Fruit fly (Drosophila melanogaster) whole organism, embryonic: ENCODE data around the gene Gale.

Experiments used
- Atf6 ChIP-seq: fragments of 200-800 bp; sonication (Bioruptor generic); IDR thresholded peaks from 2 replicates; pipeline ENCODE4 v1.3.6; 2022; ENCODE audit warnings: missing biosample characterization, missing genetic modification characterization
- CG10462 ChIP-seq: fragments of 200-800 bp; sonication (Bioruptor generic); optimal IDR thresholded peaks from 2 replicates; lab custom pipeline; 2016; ENCODE audit warnings: missing biosample characterization, missing genetic modification characterization
- CG12769 ChIP-seq: fragments of 200-800 bp; sonication (Bioruptor generic); optimal IDR thresholded peaks from 2 replicates; lab custom pipeline; 2019; ENCODE audit warnings: missing biosample characterization, mild to moderate bottlenecking, missing genetic modification characterization, moderate library complexity
- CG12942 ChIP-seq: fragments of 200-800 bp; sonication (Bioruptor generic); optimal IDR thresholded peaks from 3 replicates; lab custom pipeline; 2016; ENCODE audit warnings: missing biosample characterization, missing genetic modification characterization
- CG13123 ChIP-seq: fragments of 200-800 bp; sonication (Bioruptor generic); optimal IDR thresholded peaks from 2 replicates; lab custom pipeline; 2016; ENCODE audit warnings: missing biosample characterization, missing genetic modification characterization
- CG13894 ChIP-seq: fragments of 200-800 bp; sonication (Bioruptor generic); optimal IDR thresholded peaks from 3 replicates; lab custom pipeline; 2018; ENCODE audit warnings: missing biosample characterization, mild to moderate bottlenecking, missing genetic modification characterization, moderate library complexity
- CG14050 ChIP-seq: fragments of 200-800 bp; sonication (Bioruptor generic); IDR thresholded peaks from 3 replicates; pipeline ENCODE4 v1.3.6; 2022; ENCODE audit warnings: missing biosample characterization, missing genetic modification characterization
- CG1529 ChIP-seq: fragments of 200-800 bp; sonication (Bioruptor generic); optimal IDR thresholded peaks from 3 replicates; lab custom pipeline; 2018; ENCODE audit warnings: missing biosample characterization, missing genetic modification characterization
- CG2678 ChIP-seq: fragments of 200-800 bp; sonication (Bioruptor generic); optimal IDR thresholded peaks from 3 replicates; lab custom pipeline; 2019; ENCODE audit warnings: missing biosample characterization, mild to moderate bottlenecking, missing genetic modification characterization, moderate library complexity
- CG2875 ChIP-seq: fragments of 200-800 bp; sonication (Bioruptor generic); optimal IDR thresholded peaks from 2 replicates; lab custom pipeline; 2017; ENCODE audit warnings: missing biosample characterization, mild to moderate bottlenecking, missing genetic modification characterization, missing genetic modification reagents
- CG31441 ChIP-seq: fragments of 200-800 bp; sonication (Bioruptor generic); IDR thresholded peaks from 2 replicates; pipeline ENCODE4 v1.3.6; 2022; ENCODE audit warnings: missing biosample characterization, missing genetic modification characterization
- CG33213 ChIP-seq: fragments of 200-800 bp; sonication (Bioruptor generic); optimal IDR thresholded peaks from 3 replicates; lab custom pipeline; 2016; ENCODE audit warnings: missing biosample characterization, missing genetic modification characterization
- CG3847 ChIP-seq: fragments of 200-800 bp; sonication (Bioruptor generic); IDR thresholded peaks from 2 replicates; pipeline ENCODE4 v1.3.6; 2022; ENCODE audit warnings: missing biosample characterization, missing genetic modification characterization
- CG4820 ChIP-seq: fragments of 200-800 bp; sonication (Bioruptor generic); optimal IDR thresholded peaks from 3 replicates; lab custom pipeline; 2016; ENCODE audit warnings: missing biosample characterization, missing genetic modification characterization
- CG4854 ChIP-seq: fragments of 200-800 bp; sonication (Bioruptor generic); optimal IDR thresholded peaks from 2 replicates; lab custom pipeline; 2016; ENCODE audit warnings: missing biosample characterization, missing genetic modification characterization, inconsistent platforms
- CG6765 ChIP-seq: fragments of 200-800 bp; sonication (Bioruptor generic); optimal IDR thresholded peaks from 3 replicates; lab custom pipeline; 2017; ENCODE audit warnings: missing biosample characterization, mild to moderate bottlenecking, missing genetic modification characterization
- CG7271 ChIP-seq: fragments of 200-800 bp; sonication (Bioruptor generic); optimal IDR thresholded peaks from 2 replicates; lab custom pipeline; 2018; ENCODE audit warnings: missing biosample characterization, mild to moderate bottlenecking, missing genetic modification characterization, moderate library complexity
- D ChIP-seq, 2 experiments: fragments of 200-800 bp in 1 of 2; fragments of >200 bp in 1 of 2; sonication (Bioruptor generic) in 1 of 2; optimal IDR thresholded peaks; 2 replicates in 1 of 2; 3 replicates in 1 of 2; lab custom pipeline; 2017; ENCODE audit warnings: mild to moderate bottlenecking in 1 of 2, missing biosample characterization in 1 of 2, missing genetic modification characterization in 1 of 2, missing genetic modification reagents in 1 of 2
- Dll ChIP-seq: fragments of 200-800 bp; sonication (Bioruptor generic); IDR thresholded peaks from 4 replicates; pipeline ENCODE4 v1.3.6; 2022; ENCODE audit warnings: missing biosample characterization, missing genetic modification characterization; ENCODE audit not compliant: partially characterized antibody
- E2f2 ChIP-seq: fragments of 200-800 bp; sonication (Bioruptor generic); IDR thresholded peaks from 2 replicates; pipeline ENCODE4 v1.3.6; 2022; ENCODE audit warnings: missing biosample characterization, missing genetic modification characterization
- Fer3 ChIP-seq: fragments of 200-800 bp; sonication (Bioruptor generic); optimal IDR thresholded peaks from 2 replicates; lab custom pipeline; 2018; ENCODE audit warnings: missing biosample characterization, mild to moderate bottlenecking, missing genetic modification characterization, moderate library complexity
- H2.0 ChIP-seq: fragments of 200-800 bp; sonication (Bioruptor generic); IDR thresholded peaks from 2 replicates; pipeline ENCODE4 v1.3.6; 2022; ENCODE audit warnings: missing biosample characterization, missing genetic modification characterization
- Hmr ChIP-seq: fragments of 200-800 bp; sonication (Bioruptor generic); optimal IDR thresholded peaks from 3 replicates; lab custom pipeline; 2017; ENCODE audit warnings: mild to moderate bottlenecking, missing biosample characterization, missing genetic modification reagents, missing genetic modification characterization
- Lhr ChIP-seq: fragments of 200-800 bp; sonication (Bioruptor generic); optimal IDR thresholded peaks from 3 replicates; lab custom pipeline; 2017; ENCODE audit warnings: mild to moderate bottlenecking, missing biosample characterization, missing genetic modification reagents, missing genetic modification characterization
- Mes4 ChIP-seq: fragments of 200-800 bp; sonication (Bioruptor generic); optimal IDR thresholded peaks from 2 replicates; lab custom pipeline; 2016; ENCODE audit warnings: missing biosample characterization, missing genetic modification characterization
- NK7.1 ChIP-seq: fragments of 200-800 bp; sonication (Bioruptor generic); optimal IDR thresholded peaks from 3 replicates; lab custom pipeline; 2016; ENCODE audit warnings: missing biosample characterization, missing genetic modification characterization
- Vsx1 ChIP-seq: fragments of 200-800 bp; sonication (Bioruptor generic); optimal IDR thresholded peaks from 2 replicates; lab custom pipeline; 2017; ENCODE audit warnings: missing biosample characterization, mild to moderate bottlenecking, missing genetic modification characterization, missing genetic modification reagents
- amos ChIP-seq: fragments of 200-800 bp; sonication (Bioruptor generic); IDR thresholded peaks from 2 replicates; pipeline ENCODE4 v1.3.6; 2022; ENCODE audit warnings: missing biosample characterization, missing genetic modification characterization; ENCODE audit not compliant: partially characterized antibody
- ato ChIP-seq: fragments of 200-800 bp; sonication (Bioruptor generic); IDR thresholded peaks from 2 replicates; pipeline ENCODE4 v1.3.6; 2022; ENCODE audit warnings: missing biosample characterization, missing genetic modification characterization; ENCODE audit not compliant: partially characterized antibody
- bsh ChIP-seq, 2 experiments: fragments of 200-800 bp; sonication (Bioruptor generic); optimal IDR thresholded peaks; 2 replicates each; lab custom pipeline; 2017 to 2018; ENCODE audit warnings: mild to moderate bottlenecking in 2 of 2, missing biosample characterization in 2 of 2, missing genetic modification characterization in 2 of 2, moderate library complexity in 1 of 2
- cg ChIP-seq: fragments of 200-800 bp; sonication (Bioruptor generic); optimal IDR thresholded peaks from 3 replicates; lab custom pipeline; 2019; ENCODE audit warnings: missing biosample characterization, mild to moderate bottlenecking, missing genetic modification characterization, moderate library complexity
- chn ChIP-seq: fragments of 200-800 bp; sonication (Bioruptor generic); optimal IDR thresholded peaks from 2 replicates; lab custom pipeline; 2016; ENCODE audit warnings: missing biosample characterization, missing genetic modification characterization
- dan ChIP-seq: fragments of 200-800 bp; sonication (Bioruptor generic); IDR thresholded peaks from 2 replicates; pipeline ENCODE4 v1.3.6; 2022; ENCODE audit warnings: missing biosample characterization, missing genetic modification characterization
- danr ChIP-seq: fragments of 200-800 bp; sonication (Bioruptor generic); IDR thresholded peaks from 2 replicates; pipeline ENCODE4 v1.3.6; 2022; ENCODE audit warnings: missing biosample characterization, missing genetic modification characterization
- dysf ChIP-seq: fragments of 200-800 bp; sonication (Bioruptor generic); IDR thresholded peaks from 3 replicates; pipeline ENCODE4 v1.3.6; 2022; ENCODE audit warnings: missing biosample characterization, missing genetic modification characterization
- esg ChIP-seq: fragments of 200-800 bp; sonication (Bioruptor generic); conservative IDR thresholded peaks from 2 replicates; pipeline ENCODE4 v1.3.6; 2022; ENCODE audit warnings: missing biosample characterization, missing genetic modification characterization
- fd3F ChIP-seq: fragments of 200-800 bp; sonication (Bioruptor generic); optimal IDR thresholded peaks from 2 replicates; lab custom pipeline; 2018; ENCODE audit warnings: missing biosample characterization, mild to moderate bottlenecking, missing genetic modification characterization, moderate library complexity
- gsb ChIP-seq: fragments of 200-800 bp; sonication (Bioruptor generic); IDR thresholded peaks from 2 replicates; pipeline ENCODE4 v1.3.6; 2022; ENCODE audit warnings: missing biosample characterization, missing genetic modification characterization
- her ChIP-seq: fragments of 200-800 bp; sonication (Bioruptor generic); optimal IDR thresholded peaks from 2 replicates; lab custom pipeline; 2016; ENCODE audit warnings: missing biosample characterization, missing genetic modification characterization
- luna ChIP-seq: fragments of 200-800 bp; sonication (Bioruptor generic); optimal IDR thresholded peaks from 2 replicates; lab custom pipeline; 2016; ENCODE audit warnings: missing biosample characterization, missing genetic modification characterization
- maf-S ChIP-seq: fragments of 200-800 bp; sonication (Bioruptor generic); optimal IDR thresholded peaks from 2 replicates; lab custom pipeline; 2016; ENCODE audit warnings: missing biosample characterization, missing genetic modification characterization
- phol ChIP-seq: fragments of 200-800 bp; sonication (Bioruptor generic); optimal IDR thresholded peaks from 3 replicates; lab custom pipeline; 2018; ENCODE audit warnings: missing biosample characterization, mild to moderate bottlenecking, missing genetic modification characterization, moderate library complexity
- so ChIP-seq: fragments of 200-800 bp; sonication (Bioruptor generic); IDR thresholded peaks from 3 replicates; pipeline ENCODE4 v1.3.6; 2022; ENCODE audit warnings: missing biosample characterization, missing genetic modification characterization
- ssp ChIP-seq: fragments of 200-800 bp; sonication (Bioruptor generic); IDR thresholded peaks from 2 replicates; pipeline ENCODE4 v1.3.6; 2022; ENCODE audit warnings: missing biosample characterization, missing genetic modification characterization
- tna ChIP-seq: fragments of 200-800 bp; sonication (Bioruptor generic); IDR thresholded peaks from 2 replicates; pipeline ENCODE4 v1.3.6; 2022; ENCODE audit warnings: missing biosample characterization, missing genetic modification characterization; ENCODE audit not compliant: partially characterized antibody
- twi ChIP-seq: fragments of 200-800 bp; optimal IDR thresholded peaks from 2 replicates; lab custom pipeline; 2019; ENCODE audit warnings: missing biosample characterization, mild to moderate bottlenecking, missing genetic modification characterization, moderate library complexity
- unpg ChIP-seq: fragments of 200-800 bp; sonication (Bioruptor generic); optimal IDR thresholded peaks from 3 replicates; lab custom pipeline; 2018; ENCODE audit warnings: missing biosample characterization, mild to moderate bottlenecking, missing genetic modification characterization, moderate library complexity
- zen ChIP-seq: fragments of 200-800 bp; sonication (Bioruptor generic); optimal IDR thresholded peaks from 3 replicates; lab custom pipeline; 2018; ENCODE audit warnings: missing biosample characterization, mild to moderate bottlenecking, missing genetic modification characterization, moderate library complexity

Gale gene

DNA sequence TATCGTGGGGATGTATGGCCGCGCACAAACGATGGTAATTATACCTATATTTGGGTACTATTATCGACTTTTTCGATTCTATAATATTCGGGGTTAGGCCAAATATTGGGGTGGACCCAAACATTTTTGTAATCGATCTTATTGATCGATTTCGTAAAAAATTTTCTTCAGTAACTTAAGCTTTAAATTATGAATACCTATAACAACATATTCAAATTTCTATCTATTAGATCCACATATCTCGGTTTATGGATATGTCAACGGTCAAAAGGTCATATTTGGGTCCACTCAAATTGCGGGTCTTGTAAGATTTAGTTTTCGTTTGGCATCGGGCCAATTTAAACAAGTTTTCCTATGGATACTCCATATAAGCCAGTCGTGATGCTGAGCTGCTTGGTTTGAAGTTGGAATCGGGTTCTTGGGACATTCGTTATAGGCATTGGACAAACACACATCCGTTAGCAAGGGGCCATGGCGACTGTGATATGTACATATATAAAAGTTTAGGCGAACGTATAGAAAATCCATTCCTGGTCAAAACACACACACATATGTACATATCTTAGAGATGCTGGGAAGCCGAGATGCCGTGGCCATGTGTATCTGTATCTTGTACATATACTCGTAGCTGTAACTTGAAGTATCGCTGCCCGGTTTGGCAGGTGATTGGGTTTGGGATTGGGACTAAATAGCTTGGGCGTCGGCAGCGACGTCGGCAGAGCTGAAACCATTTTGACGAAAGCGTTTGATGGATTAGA is 52.0 kb downstream of the Gale start (continued):
- TF ChIP-seq Atf6 (GFP tag; lab: Robert Waterston, UW) (peak; percentile 57; the same call in 1 of the 2 replicates), chn (GFP tag; lab: Kevin White, UChicago) (no peak), CG7271 (tag; lab: Kevin White, UChicago) (no peak), CG13123 (GFP tag; lab: Kevin White, UChicago) (no peak), luna (GFP tag; lab: Kevin White, UChicago) (no peak), CG14050 (peak; percentile 44; the same call in 1 of the 3 replicates), her (GFP tag; lab: Kevin White, UChicago) (peak; percentile 57), CG2678 (peak; percentile 84), fd3F (GFP tag; lab: Kevin White, UChicago) (peak; percentile 34), unpg (GFP tag; lab: Kevin White, UChicago) (peak; percentile 86), tna (no peak), zen (tag; lab: Kevin White, UChicago) (peak; percentile 26), Fer3 (tag; lab: Kevin White, UChicago) (peak; percentile 66), CG13894 (tag; lab: Kevin White, UChicago) (peak; percentile 100), Mes4 (peak; percentile 23), Lhr (GFP tag; lab: Kevin White, UChicago) (peak; percentile 5), Vsx1 (GFP tag; lab: Kevin White, UChicago) (peak; percentile 55), ato (GFP tag; lab: Robert Waterston, UW) (no peak), CG4820 (peak; percentile 28), CG12942 (GFP tag; lab: Kevin White, UChicago) (peak; percentile 37), gsb (GFP tag; lab: Robert Waterston, UW) (no peak), CG4854 (GFP tag; lab: Kevin White, UChicago) (peak; percentile 7), Hmr (GFP tag; lab: Kevin White, UChicago) (peak; percentile 70), danr (GFP tag; lab: Robert Waterston, UW) (peak; percentile 40; the same call in 1 of the 2 replicates), CG12769 (peak; percentile 66), D (optimal IDR thresholded peaks at IDR 0.05; lab: Kevin White, UChicago) (no peak), D (GFP tag; optimal IDR thresholded peaks at IDR 0.05; lab: Kevin White, UChicago) (peak; percentile 28), Dll (no peak), dan (no peak), so (GFP tag; lab: Robert Waterston, UW) (peak; percentile 62; the same call in 1 of the 3 replicates), E2f2 (peak; percentile 31; the same call in 1 of the 2 replicates), cg (no peak), CG10462 (GFP tag; lab: Kevin White, UChicago) (peak; percentile 20), CG33213 (no peak), CG31441 (GFP tag; lab: Robert Waterston, UW) (peak; percentile 73), phol (tag; lab: Kevin White, UChicago) (peak; percentile 66), dysf (GFP tag; lab: Robert Waterston, UW) (peak; percentile 67), CG6765 (GFP tag; lab: Kevin White, UChicago) (peak; percentile 25), esg (GFP tag; lab: Robert Waterston, UW) (peak; percentile 45; the same call in 1 of the 2 replicates), CG3847 (GFP tag; lab: Robert Waterston, UW) (0 out of 2 replicates have a peak, but pooled peaks have one; percentile 13), H2.0 (GFP tag; lab: Robert Waterston, UW) (peak; percentile 14; the same call in 1 of the 2 replicates), bsh (GFP tag; optimal IDR thresholded peaks at IDR 0.05; lab: Kevin White, UChicago) (peak in 1 of 2 experiments; percentile 77), CG2875 (GFP tag; lab: Kevin White, UChicago) (peak; percentile 42), amos (GFP tag; lab: Robert Waterston, UW) (no peak), NK7.1 (GFP tag; lab: Kevin White, UChicago) (no peak), maf-S (GFP tag; lab: Kevin White, UChicago) (peak; percentile 14), ssp (GFP tag; lab: Robert Waterston, UW) (no peak), twi (tag; lab: Kevin White, UChicago) (no peak), CG1529 (peak; percentile 8)
